Fruit fly (Drosophila melanogaster): ENCODE measurements around the gene pros.

dm6 chr3R:11350741-11351140 is 22.5 kb downstream of the pros start:
- no peak for TF ChIP-seq D1 (tag; optimal IDR thresholded peaks at IDR 0.05)
- no peak for TF ChIP-seq CG10348 (GFP tag; IDR thresholded peaks at IDR 0.05)
- TF ChIP-seq EcR (GFP tag; optimal IDR thresholded peaks at IDR 0.05) = no peak
